Worm (Caenorhabditis elegans) whole organism, young adult: ENCODE measurements around the gene rfth-1.

Experiments used
- F52B5.7 ChIP-seq: sonication (generic microtip); optimal IDR thresholded peaks from 2 replicates; lab custom pipeline; 2016; ENCODE audit warnings: mild to moderate bottlenecking, missing genetic modification characterization, missing compliant biosample characterization
- mel-28 ChIP-seq: sonication (generic microtip); optimal IDR thresholded peaks from 2 replicates; lab custom pipeline; 2016; ENCODE audit warnings: borderline replicate concordance, mild to moderate bottlenecking, missing genetic modification characterization, missing compliant biosample characterization
- nfya-2 ChIP-seq: fragments of 200-800 bp; sonication (Bioruptor generic); IDR thresholded peaks from 2 replicates; pipeline ENCODE4 v1.3.6; 2022; ENCODE audit warnings: missing genetic modification reagents, missing genetic modification characterization, missing compliant biosample characterization
- pha-4 ChIP-seq: fragments of 150-350 bp; sonication (generic microtip); optimal IDR thresholded peaks from 2 replicates; lab custom pipeline; 2014; ENCODE audit warnings: missing biosample characterization, missing genetic modification reagents, missing genetic modification characterization

DNA sequence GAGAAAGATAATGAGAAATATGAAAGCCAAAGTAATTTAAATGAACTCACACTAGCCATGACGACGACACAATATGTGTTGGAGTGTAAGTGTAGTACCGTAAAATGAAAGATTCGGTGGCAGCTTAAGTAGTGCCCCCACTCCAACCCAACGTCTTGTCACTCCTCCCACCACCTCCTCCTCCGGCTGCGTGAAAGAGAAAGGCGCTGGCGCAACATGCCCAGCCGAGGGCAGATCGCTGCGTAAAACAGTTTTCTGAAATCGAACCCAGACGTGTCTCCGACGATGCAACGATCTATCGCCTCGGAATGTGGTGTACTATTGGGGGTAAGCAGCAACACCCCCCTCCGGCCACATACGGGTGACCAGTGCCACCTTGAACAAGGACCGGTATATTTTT, 6.0 kb upstream of the rfth-1 start, which contains the start of gene ZK180.5:
- TF ChIP-seq F52B5.7 (tag; lab: Kevin White, UChicago) (no peak), mel-28 (tag; lab: Kevin White, UChicago) (no peak), pha-4 (tag; lab: Kevin White, UChicago) (no peak), nfya-2 (GFP tag; lab: Robert Waterston, UW) (no peak)
